Fruit fly (Drosophila melanogaster): Measurements from ENCODE around the gene Orct.

Gene Orct

dm6 chr3R:24263588-24264413 is 12.3 kb upstream of the Orct start (continued):
- no peak for TF ChIP-seq hth (optimal IDR thresholded peaks at IDR 0.05)
- TF ChIP-seq zen (tag; optimal IDR thresholded peaks at IDR 0.05) = no peak
- TF ChIP-seq jing (GFP tag; optimal IDR thresholded peaks at IDR 0.05) = no peak
- no peak for TF ChIP-seq gcm (GFP tag; optimal IDR thresholded peaks at IDR 0.05)
- TF ChIP-seq NFAT (GFP tag; IDR thresholded peaks at IDR 0.05) = no peak
- TF ChIP-seq cad (GFP tag; optimal IDR thresholded peaks at IDR 0.05) = no peak
- TF ChIP-seq CG17186 (GFP tag; optimal IDR thresholded peaks at IDR 0.05) = no peak
- no peak for TF ChIP-seq Gsc (GFP tag; IDR thresholded peaks at IDR 0.05)
- no peak for TF ChIP-seq CG7556 (GFP tag; optimal IDR thresholded peaks at IDR 0.05)
- no peak for TF ChIP-seq CG34376 (GFP tag; optimal IDR thresholded peaks at IDR 0.05)
- TF ChIP-seq Atf3 (GFP tag; optimal IDR thresholded peaks at IDR 0.05) = no peak
- TF ChIP-seq CG30431 (GFP tag; optimal IDR thresholded peaks at IDR 0.05) = no peak
- no peak for TF ChIP-seq lola (GFP tag; optimal IDR thresholded peaks at IDR 0.05)
- no peak for TF ChIP-seq CG1529 (GFP tag; optimal IDR thresholded peaks at IDR 0.05)
- TF ChIP-seq fru (optimal IDR thresholded peaks at IDR 0.05) = no peak
- TF ChIP-seq hbn (GFP tag; IDR thresholded peaks at IDR 0.05; ENCODE audit: partially characterized antibody) = no peak
- no peak for TF ChIP-seq CoRest (tag; optimal IDR thresholded peaks at IDR 0.05)
- no peak for TF ChIP-seq CG17568 (GFP tag; optimal IDR thresholded peaks at IDR 0.05)
- no peak for TF ChIP-seq HLHmδ (GFP tag; optimal IDR thresholded peaks at IDR 0.05)
- no peak for TF ChIP-seq HLH4C (GFP tag; IDR thresholded peaks at IDR 0.05; ENCODE audit: partially characterized antibody)
- no peak for TF ChIP-seq pho (GFP tag; optimal IDR thresholded peaks at IDR 0.05)
- no peak for TF ChIP-seq CG12236 (GFP tag; optimal IDR thresholded peaks at IDR 0.05)
- no peak for TF ChIP-seq CG6254 (GFP tag; optimal IDR thresholded peaks at IDR 0.05)
- no peak for TF ChIP-seq CG4854 (GFP tag; optimal IDR thresholded peaks at IDR 0.05)
- TF ChIP-seq Nf-YC (tag; optimal IDR thresholded peaks at IDR 0.05) = no peak
- TF ChIP-seq sqz (GFP tag; optimal IDR thresholded peaks at IDR 0.05) = no peak
- TF ChIP-seq Dip2 (GFP tag; IDR thresholded peaks at IDR 0.05) = no peak
- TF ChIP-seq CG15073 (GFP tag; optimal IDR thresholded peaks at IDR 0.05) = no peak
- no peak for TF ChIP-seq CG2889 (GFP tag; IDR thresholded peaks at IDR 0.05)
- no peak for TF ChIP-seq knrl (GFP tag; IDR thresholded peaks at IDR 0.05; ENCODE audit: partially characterized antibody)
- TF ChIP-seq fd102C (GFP tag; optimal IDR thresholded peaks at IDR 0.05) = no peak
- TF ChIP-seq jigr1 (GFP tag; IDR thresholded peaks at IDR 0.05) = no peak
- no peak for TF ChIP-seq CG11695 (GFP tag; IDR thresholded peaks at IDR 0.05)
- TF ChIP-seq CG4328 (GFP tag; optimal IDR thresholded peaks at IDR 0.05) = no peak
- TF ChIP-seq dmrt99B (tag; optimal IDR thresholded peaks at IDR 0.05) = peak; percentile 14
- no peak for TF ChIP-seq Hr39 (optimal IDR thresholded peaks at IDR 0.05)
- no peak for TF ChIP-seq z (GFP tag; IDR thresholded peaks at IDR 0.05)
- TF ChIP-seq odd (GFP tag; optimal IDR thresholded peaks at IDR 0.05) = no peak
- TF ChIP-seq CkIIα-i1 (GFP tag; IDR thresholded peaks at IDR 0.05) = no peak
- no peak for TF ChIP-seq CG17359 (tag; optimal IDR thresholded peaks at IDR 0.05)
- TF ChIP-seq CG11085 (GFP tag; IDR thresholded peaks at IDR 0.05) = no peak
- peak; percentile 17 for TF ChIP-seq ATbp (GFP tag; optimal IDR thresholded peaks at IDR 0.05)
- no peak for TF ChIP-seq peb (GFP tag; IDR thresholded peaks at IDR 0.05)
- no peak for TF ChIP-seq CG12942 (GFP tag; optimal IDR thresholded peaks at IDR 0.05)
- peak; percentile 12; the same call in 1 of the 2 replicates for TF ChIP-seq inv (GFP tag; IDR thresholded peaks at IDR 0.05; ENCODE audit: partially characterized antibody)
- no peak for TF ChIP-seq H15 (GFP tag; IDR thresholded peaks at IDR 0.05)
- no peak for TF ChIP-seq CG9797 (GFP tag; optimal IDR thresholded peaks at IDR 0.05)
- TF ChIP-seq cas (GFP tag; IDR thresholded peaks at IDR 0.05) = no peak
- TF ChIP-seq CG1233 (GFP tag; optimal IDR thresholded peaks at IDR 0.05) = no peak
- no peak for TF ChIP-seq cg (GFP tag; optimal IDR thresholded peaks at IDR 0.05)
- TF ChIP-seq esg (GFP tag; conservative IDR thresholded peaks at IDR 0.05) = no peak
